Fruit fly (Drosophila melanogaster): ENCODE results near the gene DEF8.

DEF8 gene

dm6 chr3L:12112967-12113366 is 19.0 kb upstream of the DEF8 start (continued):
- TF ChIP-seq CG11294 (GFP tag; IDR thresholded peaks at IDR 0.05) (no peak), CG8632 (GFP tag; optimal IDR thresholded peaks at IDR 0.05) (peak; percentile 8), salr (GFP tag; optimal IDR thresholded peaks at IDR 0.05) (peak in 1 of 2 experiments; percentile 45), Ets96B (tag; optimal IDR thresholded peaks at IDR 0.05) (peak; percentile 57), Sox14 (GFP tag; optimal IDR thresholded peaks at IDR 0.05) (no peak), ss (GFP tag; optimal IDR thresholded peaks at IDR 0.05) (peak in 1 of 2 experiments; percentile 16), dsx (GFP tag; optimal IDR thresholded peaks at IDR 0.05; ENCODE audit: poor library complexity, severe bottlenecking) (peak; percentile 50), Hr4 (GFP tag; optimal IDR thresholded peaks at IDR 0.05) (no peak), eg (GFP tag; IDR thresholded peaks at IDR 0.05) (0 out of 3 replicates have a peak, but pooled peaks have one; percentile 22), Eip93F (GFP tag; optimal IDR thresholded peaks at IDR 0.05) (no peak), vri (GFP tag; optimal IDR thresholded peaks at IDR 0.05) (no peak), pdm3 (GFP tag; optimal IDR thresholded peaks at IDR 0.05) (no peak), Eip75B (GFP tag; optimal IDR thresholded peaks at IDR 0.05) (no peak), CG1621 (tag; optimal IDR thresholded peaks at IDR 0.05) (no peak), CG6854 (GFP tag; optimal IDR thresholded peaks at IDR 0.05) (no peak), CG6163 (GFP tag; IDR thresholded peaks at IDR 0.05) (0 out of 3 replicates have a peak, but pooled peaks have one; percentile 26), Gug (GFP tag; IDR thresholded peaks at IDR 0.05) (no peak), OdsH (GFP tag; optimal IDR thresholded peaks at IDR 0.05) (no peak), fd85E (GFP tag; optimal IDR thresholded peaks at IDR 0.05) (no peak), net (GFP tag; optimal IDR thresholded peaks at IDR 0.05) (no peak), CG34406 (GFP tag; optimal IDR thresholded peaks at IDR 0.05) (peak; percentile 5), fd59A (GFP tag; optimal IDR thresholded peaks at IDR 0.05) (peak; percentile 7), lz (GFP tag; optimal IDR thresholded peaks at IDR 0.05) (no peak), CG11902 (GFP tag; optimal IDR thresholded peaks at IDR 0.05) (no peak), acj6 (GFP tag; optimal IDR thresholded peaks at IDR 0.05) (peak; percentile 2), CG3919 (GFP tag; optimal IDR thresholded peaks at IDR 0.05) (peak; percentile 13), CG8119 (GFP tag; IDR thresholded peaks at IDR 0.05) (peak; percentile 44; the same call in 1 of the 3 replicates), esn (GFP tag; optimal IDR thresholded peaks at IDR 0.05) (no peak), Hr39 (GFP tag; optimal IDR thresholded peaks at IDR 0.05) (no peak), CG3032 (tag; optimal IDR thresholded peaks at IDR 0.05) (peak; percentile 20), CG16779 (tag; optimal IDR thresholded peaks at IDR 0.05) (no peak)

dm6 chr3L:12113589-12113988 is 18.4 kb upstream of the DEF8 start:
- TF ChIP-seq Eip75B (GFP tag; optimal IDR thresholded peaks at IDR 0.05) (no peak), topi (GFP tag; optimal IDR thresholded peaks at IDR 0.05) (no peak), Smox (GFP tag; optimal IDR thresholded peaks at IDR 0.05) (no peak), Hr4 (GFP tag; optimal IDR thresholded peaks at IDR 0.05) (no peak), pdm3 (GFP tag; optimal IDR thresholded peaks at IDR 0.05) (peak; percentile 13), esn (GFP tag; optimal IDR thresholded peaks at IDR 0.05) (no peak), Blimp-1 (GFP tag; optimal IDR thresholded peaks at IDR 0.05) (no peak), CG11762 (GFP tag; optimal IDR thresholded peaks at IDR 0.05; ENCODE audit: insufficient read depth) (no peak), CG8119 (GFP tag; IDR thresholded peaks at IDR 0.05) (no peak), CG32006 (GFP tag; optimal IDR thresholded peaks at IDR 0.05) (no peak), CG15336 (GFP tag; IDR thresholded peaks at IDR 0.05) (no peak), Sox15 (GFP tag; optimal IDR thresholded peaks at IDR 0.05) (no peak), Ets96B (tag; optimal IDR thresholded peaks at IDR 0.05) (peak; percentile 59), CG3032 (tag; optimal IDR thresholded peaks at IDR 0.05) (peak; percentile 45), CG6854 (GFP tag; optimal IDR thresholded peaks at IDR 0.05) (peak; percentile 3), CG3919 (GFP tag; optimal IDR thresholded peaks at IDR 0.05) (no peak), eg (GFP tag; IDR thresholded peaks at IDR 0.05) (no peak), CG4318 (GFP tag; optimal IDR thresholded peaks at IDR 0.05) (no peak), CG6808 (GFP tag; optimal IDR thresholded peaks at IDR 0.05) (no peak), Ets21C (GFP tag; optimal IDR thresholded peaks at IDR 0.05) (no peak), ss (GFP tag; optimal IDR thresholded peaks at IDR 0.05) (no peak), spab (GFP tag; optimal IDR thresholded peaks at IDR 0.05) (no peak), CG6163 (GFP tag; IDR thresholded peaks at IDR 0.05) (0 out of 3 replicates have a peak, but pooled peaks have one; percentile 40), CG8632 (GFP tag; optimal IDR thresholded peaks at IDR 0.05) (no peak), Eip78C (GFP tag) (peak; percentile 75), CG8319 (GFP tag; optimal IDR thresholded peaks at IDR 0.05) (no peak), CG7368 (GFP tag; optimal IDR thresholded peaks at IDR 0.05) (no peak)

Data from whole organism, prepupa.